Fruit fly (Drosophila melanogaster): ENCODE data around the gene Sry-alpha.

The Sry-alpha gene

dm6 chr3R:30055915-30056544, 16.5 kb downstream of the Sry-alpha start, which contains the start of the genes Rpp14b and spn-A:
Rpp14b (plus strand) TSS chr3R:30055957.
spn-A (minus strand) TSS chr3R:30056037.
- TF ChIP-seq tj (GFP tag; optimal IDR thresholded peaks at IDR 0.05) = no peak
- no peak for TF ChIP-seq CG7045 (GFP tag; optimal IDR thresholded peaks at IDR 0.05)
- TF ChIP-seq Mnt (GFP tag; optimal IDR thresholded peaks at IDR 0.05) = no peak
- no peak for TF ChIP-seq CG33017 (tag; optimal IDR thresholded peaks at IDR 0.05)
- TF ChIP-seq CG11617 (GFP tag; optimal IDR thresholded peaks at IDR 0.05) = no peak
- TF ChIP-seq CG5204 (GFP tag; optimal IDR thresholded peaks at IDR 0.05) = no peak
- no peak for TF ChIP-seq kay (GFP tag; ENCODE audit: borderline replicate concordance)
- TF ChIP-seq cic (GFP tag; optimal IDR thresholded peaks at IDR 0.05) = no peak
- TF ChIP-seq CG12768 (GFP tag; optimal IDR thresholded peaks at IDR 0.05) = no peak
- peak; percentile 18 for TF ChIP-seq bab1 (GFP tag; optimal IDR thresholded peaks at IDR 0.05)
- peak; percentile 22 for TF ChIP-seq CG14711 (tag; optimal IDR thresholded peaks at IDR 0.05)
- TF ChIP-seq toe (GFP tag; optimal IDR thresholded peaks at IDR 0.05) = no peak
- no peak for TF ChIP-seq Crg-1 (GFP tag; optimal IDR thresholded peaks at IDR 0.05)
- peak; percentile 62 for TF ChIP-seq CG1620 (GFP tag; optimal IDR thresholded peaks at IDR 0.05)
- no peak for TF ChIP-seq pad (GFP tag; optimal IDR thresholded peaks at IDR 0.05)
- TF ChIP-seq Hr96 (GFP tag; optimal IDR thresholded peaks at IDR 0.05) = no peak
- no peak for TF ChIP-seq Clk (GFP tag; optimal IDR thresholded peaks at IDR 0.05)
- TF ChIP-seq ovo (GFP tag; optimal IDR thresholded peaks at IDR 0.05) = no peak
- no peak for TF ChIP-seq cnc (optimal IDR thresholded peaks at IDR 0.05)
- TF ChIP-seq CG7101 (tag; optimal IDR thresholded peaks at IDR 0.05) = peak; percentile 42

- TF ChIP-seq ovo (GFP tag; optimal IDR thresholded peaks at IDR 0.05) = peak; percentile 71
- TF ChIP-seq CG5204 (GFP tag; optimal IDR thresholded peaks at IDR 0.05) = no peak
- TF ChIP-seq toe (GFP tag; optimal IDR thresholded peaks at IDR 0.05) = peak; percentile 87
- TF ChIP-seq cic (GFP tag; optimal IDR thresholded peaks at IDR 0.05) = peak; percentile 40
- TF ChIP-seq cnc (optimal IDR thresholded peaks at IDR 0.05) = no peak
- peak; percentile 65 for TF ChIP-seq pad (GFP tag; optimal IDR thresholded peaks at IDR 0.05)
- peak; percentile 92 for TF ChIP-seq bab1 (GFP tag; optimal IDR thresholded peaks at IDR 0.05)
- no peak for TF ChIP-seq Hr96 (GFP tag; optimal IDR thresholded peaks at IDR 0.05)
- peak; percentile 91 for TF ChIP-seq CG7101 (tag; optimal IDR thresholded peaks at IDR 0.05)
- TF ChIP-seq CG7045 (GFP tag; optimal IDR thresholded peaks at IDR 0.05) = peak; percentile 70
- TF ChIP-seq Crg-1 (GFP tag; optimal IDR thresholded peaks at IDR 0.05) = peak; percentile 73
- peak; percentile 62 for TF ChIP-seq Clk (GFP tag; optimal IDR thresholded peaks at IDR 0.05)
- TF ChIP-seq Mnt (GFP tag; optimal IDR thresholded peaks at IDR 0.05) = peak; percentile 93
- TF ChIP-seq CG12768 (GFP tag; optimal IDR thresholded peaks at IDR 0.05) = peak; percentile 73
- peak; percentile 84 for TF ChIP-seq CG33017 (tag; optimal IDR thresholded peaks at IDR 0.05)
- peak; percentile 73 for TF ChIP-seq tj (GFP tag; optimal IDR thresholded peaks at IDR 0.05)
- peak; percentile 90 for TF ChIP-seq CG11617 (GFP tag; optimal IDR thresholded peaks at IDR 0.05)
- TF ChIP-seq CG1620 (GFP tag; optimal IDR thresholded peaks at IDR 0.05) = peak; percentile 96
- peak; percentile 83 for TF ChIP-seq CG14711 (tag; optimal IDR thresholded peaks at IDR 0.05)
- TF ChIP-seq kay (GFP tag; ENCODE audit: borderline replicate concordance) = no peak
These were observed 17.1 kb downstream of the Sry-alpha start, which contains the start of the genes CG7950 and Rpp14a for dm6 chr3R:30056592-30057135. CG7950 (plus strand) TSS chr3R:30056859. Rpp14a (plus strand) TSS chr3R:30056859.

- TF ChIP-seq Mnt (GFP tag; optimal IDR thresholded peaks at IDR 0.05) (peak; percentile 55), CG7101 (tag; optimal IDR thresholded peaks at IDR 0.05) (peak; percentile 15), CG12768 (GFP tag; optimal IDR thresholded peaks at IDR 0.05) (peak; percentile 57), CG1620 (GFP tag; optimal IDR thresholded peaks at IDR 0.05) (no peak), ovo (GFP tag; optimal IDR thresholded peaks at IDR 0.05) (peak; percentile 1), toe (GFP tag; optimal IDR thresholded peaks at IDR 0.05) (peak; percentile 12), Crg-1 (GFP tag; optimal IDR thresholded peaks at IDR 0.05) (no peak), pad (GFP tag; optimal IDR thresholded peaks at IDR 0.05) (no peak), cnc (optimal IDR thresholded peaks at IDR 0.05) (no peak), CG33017 (tag; optimal IDR thresholded peaks at IDR 0.05) (peak; percentile 28), kay (GFP tag; ENCODE audit: borderline replicate concordance) (no peak), tj (GFP tag; optimal IDR thresholded peaks at IDR 0.05) (no peak), CG5204 (GFP tag; optimal IDR thresholded peaks at IDR 0.05) (no peak), bab1 (GFP tag; optimal IDR thresholded peaks at IDR 0.05) (peak; percentile 26), CG7045 (GFP tag; optimal IDR thresholded peaks at IDR 0.05) (no peak), CG11617 (GFP tag; optimal IDR thresholded peaks at IDR 0.05) (peak; percentile 40), cic (GFP tag; optimal IDR thresholded peaks at IDR 0.05) (peak; percentile 46), CG14711 (tag; optimal IDR thresholded peaks at IDR 0.05) (peak; percentile 48), Hr96 (GFP tag; optimal IDR thresholded peaks at IDR 0.05) (no peak), Clk (GFP tag; optimal IDR thresholded peaks at IDR 0.05) (no peak)
These were observed 18.7 kb downstream of the Sry-alpha start, which contains the start of gene sima for dm6 chr3R:30058057-30058868. sima (plus strand) TSS chr3R:30058311.

- TF ChIP-seq ovo (GFP tag; optimal IDR thresholded peaks at IDR 0.05) = no peak
- TF ChIP-seq CG5204 (GFP tag; optimal IDR thresholded peaks at IDR 0.05) = no peak
- TF ChIP-seq toe (GFP tag; optimal IDR thresholded peaks at IDR 0.05) = no peak
- no peak for TF ChIP-seq CG33017 (tag; optimal IDR thresholded peaks at IDR 0.05)
- TF ChIP-seq CG11617 (GFP tag; optimal IDR thresholded peaks at IDR 0.05) = no peak
- TF ChIP-seq cic (GFP tag; optimal IDR thresholded peaks at IDR 0.05) = no peak
These were observed 20.4 kb downstream of the Sry-alpha start for dm6 chr3R:30059944-30060343.

Measured in whole organism, adult.